Worm (Caenorhabditis elegans): ENCODE measurements around the gene pqn-62.
A peak's percentile ranks its signal among the peaks of the same experiment; 100 is the strongest.

pqn-62 gene

ce11 chrX:5209429-5209828, 13.5 kb downstream of the pqn-62 start:
- TF ChIP-seq unc-86 (tag; optimal IDR thresholded peaks at IDR 0.05) (no peak), tbx-2 (tag; optimal IDR thresholded peaks at IDR 0.05) (peak; percentile 16), nhr-76 (tag; optimal IDR thresholded peaks at IDR 0.05) (no peak), sox-4 (tag; optimal IDR thresholded peaks at IDR 0.05) (no peak), snu-23 (GFP tag; optimal IDR thresholded peaks at IDR 0.05) (peak; percentile 20), ztf-4 (tag; optimal IDR thresholded peaks at IDR 0.05) (no peak), lin-35 (GFP tag; optimal IDR thresholded peaks at IDR 0.05) (no peak), lin-39 (tag; optimal IDR thresholded peaks at IDR 0.05) (peak; percentile 19), fkh-10 (GFP tag; optimal IDR thresholded peaks at IDR 0.05) (no peak), blmp-1 (tag; optimal IDR thresholded peaks at IDR 0.05) (no peak), efl-1 (optimal IDR thresholded peaks at IDR 0.05) (no peak), efl-1 (GFP tag; optimal IDR thresholded peaks at IDR 0.05 in 1 of 2) (no peak), xbp-1 (tag; optimal IDR thresholded peaks at IDR 0.05) (no peak), aly-2 (tag; optimal IDR thresholded peaks at IDR 0.05) (no peak), ceh-88 (GFP tag; IDR thresholded peaks at IDR 0.05) (no peak), ets-5 (GFP tag; IDR thresholded peaks at IDR 0.05) (no peak), rnt-1 (tag; optimal IDR thresholded peaks at IDR 0.05) (peak; percentile 37), nhr-20 (tag; optimal IDR thresholded peaks at IDR 0.05) (peak; percentile 18), unc-98 (GFP tag; IDR thresholded peaks at IDR 0.05) (no peak), nhr-19 (GFP tag; conservative IDR thresholded peaks at IDR 0.05) (peak; percentile 59; the same call in 1 of the 2 replicates), nhr-85 (tag) (peak; percentile 44), hpl-2 (GFP tag; optimal IDR thresholded peaks at IDR 0.05) (no peak), aha-1 (tag; optimal IDR thresholded peaks at IDR 0.05) (peak; percentile 84), isw-1 (GFP tag; IDR thresholded peaks at IDR 0.05) (no peak), mab-9 (GFP tag; IDR thresholded peaks at IDR 0.05) (no peak), unc-30 (tag; optimal IDR thresholded peaks at IDR 0.05) (no peak), jun-1 (tag; optimal IDR thresholded peaks at IDR 0.05) (no peak), Y116A8C.19 (tag; optimal IDR thresholded peaks at IDR 0.05; ENCODE audit: borderline replicate concordance) (no peak), lir-3 (tag; optimal IDR thresholded peaks at IDR 0.05; ENCODE audit: poor library complexity) (peak; percentile 27), elt-2 (tag; optimal IDR thresholded peaks at IDR 0.05) (no peak), tlp-1 (tag; optimal IDR thresholded peaks at IDR 0.05) (no peak), nhr-47 (tag; optimal IDR thresholded peaks at IDR 0.05) (peak; percentile 4), nhr-71 (tag; optimal IDR thresholded peaks at IDR 0.05) (peak; percentile 76), nhr-237 (tag; optimal IDR thresholded peaks at IDR 0.05) (no peak), lin-14 (GFP tag; optimal IDR thresholded peaks at IDR 0.05) (peak; percentile 50), irx-1 (tag; optimal IDR thresholded peaks at IDR 0.05) (no peak), elt-3 (tag; optimal IDR thresholded peaks at IDR 0.05) (no peak), fkh-4 (tag; optimal IDR thresholded peaks at IDR 0.05; ENCODE audit: borderline replicate concordance) (no peak), hlh-17 (GFP tag; optimal IDR thresholded peaks at IDR 0.05; ENCODE audit: borderline replicate concordance) (no peak), efl-3 (GFP tag; optimal IDR thresholded peaks at IDR 0.05) (no peak), mdl-1 (tag; optimal IDR thresholded peaks at IDR 0.05) (no peak), fos-1 (tag; optimal IDR thresholded peaks at IDR 0.05) (no peak), nhr-77 (tag; optimal IDR thresholded peaks at IDR 0.05) (no peak), egl-27 (tag; optimal IDR thresholded peaks at IDR 0.05) (no peak), swsn-7 (tag; optimal IDR thresholded peaks at IDR 0.05) (peak; percentile 31), unc-62 (GFP tag; optimal IDR thresholded peaks at IDR 0.05) (no peak), skn-1 (tag; optimal IDR thresholded peaks at IDR 0.05) (no peak)

All from whole organism, L1 larva.